Fruit fly (Drosophila melanogaster) whole organism, embryonic: ENCODE measurements around the gene endos.

Experiments used
- Atf6 ChIP-seq: fragments of 200-800 bp; sonication (Bioruptor generic); IDR thresholded peaks from 2 replicates; pipeline ENCODE4 v1.3.6; 2022; ENCODE audit warnings: missing biosample characterization, missing genetic modification characterization
- Bdp1 ChIP-seq: fragments of 200-800 bp; sonication (Bioruptor generic); optimal IDR thresholded peaks from 3 replicates; lab custom pipeline; 2016; ENCODE audit warnings: missing biosample characterization, missing genetic modification characterization
- C15 ChIP-seq: fragments of 200-800 bp; sonication (Bioruptor generic); IDR thresholded peaks from 3 replicates; pipeline ENCODE4 v1.3.6; 2022; ENCODE audit warnings: missing biosample characterization, missing genetic modification characterization
- CG10209 ChIP-seq: fragments of 200-800 bp; sonication (Bioruptor generic); optimal IDR thresholded peaks from 3 replicates; lab custom pipeline; 2017; ENCODE audit warnings: missing biosample characterization, mild to moderate bottlenecking, missing genetic modification characterization, missing genetic modification reagents
- CG10321 ChIP-seq: fragments of 200-800 bp; sonication (Bioruptor generic); IDR thresholded peaks from 2 replicates; pipeline ENCODE4 v1.3.6; 2022; ENCODE audit warnings: missing biosample characterization, missing genetic modification characterization
- CG10366 ChIP-seq: fragments of 200-800 bp; sonication (Bioruptor generic); IDR thresholded peaks from 2 replicates; pipeline ENCODE4 v1.3.6; 2022; ENCODE audit warnings: missing biosample characterization, missing genetic modification characterization
- CG11093 ChIP-seq: fragments of 200-800 bp; sonication (Bioruptor generic); IDR thresholded peaks from 3 replicates; pipeline ENCODE4 v1.3.6; 2022; ENCODE audit warnings: missing biosample characterization, missing genetic modification characterization
- CG11247 ChIP-seq: fragments of 200-800 bp; sonication (Bioruptor generic); IDR thresholded peaks from 2 replicates; pipeline ENCODE4 v1.3.6; 2022; ENCODE audit warnings: missing biosample characterization, missing genetic modification characterization
- CG14860 ChIP-seq: fragments of 200-800 bp; sonication (Bioruptor generic); IDR thresholded peaks from 3 replicates; pipeline ENCODE4 v1.3.6; 2022; ENCODE audit warnings: missing biosample characterization, missing genetic modification characterization; ENCODE audit not compliant: partially characterized antibody
- CG16863 ChIP-seq: fragments of 200-800 bp; sonication (Bioruptor generic); optimal IDR thresholded peaks from 3 replicates; lab custom pipeline; 2016; ENCODE audit warnings: missing biosample characterization, missing genetic modification characterization
- CG17359 ChIP-seq: fragments of 200-800 bp; sonication (Bioruptor generic); optimal IDR thresholded peaks from 3 replicates; lab custom pipeline; 2018; ENCODE audit warnings: missing biosample characterization, mild to moderate bottlenecking, missing genetic modification characterization, moderate library complexity
- CG17361 ChIP-seq: fragments of 200-800 bp; sonication (Bioruptor generic); IDR thresholded peaks from 3 replicates; pipeline ENCODE4 v1.3.6; 2022; ENCODE audit warnings: missing biosample characterization, missing genetic modification characterization
- CG17802 ChIP-seq: fragments of 200-800 bp; sonication (Bioruptor generic); optimal IDR thresholded peaks from 2 replicates; lab custom pipeline; 2018; ENCODE audit warnings: missing biosample characterization, mild to moderate bottlenecking, missing genetic modification characterization, moderate library complexity
- CG1832 ChIP-seq: fragments of 200-800 bp; sonication (Bioruptor generic); optimal IDR thresholded peaks from 2 replicates; lab custom pipeline; 2017; ENCODE audit warnings: missing biosample characterization, mild to moderate bottlenecking, missing genetic modification characterization, inconsistent platforms
- CG2116 ChIP-seq: fragments of 200-800 bp; sonication (Bioruptor generic); optimal IDR thresholded peaks from 3 replicates; lab custom pipeline; 2018; ENCODE audit warnings: missing biosample characterization, mild to moderate bottlenecking, missing genetic modification characterization
- CG5180 ChIP-seq: fragments of 200-800 bp; sonication (Bioruptor generic); optimal IDR thresholded peaks from 3 replicates; lab custom pipeline; 2017; ENCODE audit warnings: missing biosample characterization, missing genetic modification characterization, mild to moderate bottlenecking, moderate library complexity, missing genetic modification reagents
- CG6765 ChIP-seq: fragments of 200-800 bp; sonication (Bioruptor generic); optimal IDR thresholded peaks from 3 replicates; lab custom pipeline; 2017; ENCODE audit warnings: missing biosample characterization, mild to moderate bottlenecking, missing genetic modification characterization
- CG7786 ChIP-seq: fragments of 200-800 bp; sonication (Bioruptor generic); optimal IDR thresholded peaks from 2 replicates; lab custom pipeline; 2016; ENCODE audit warnings: missing biosample characterization, missing genetic modification characterization
- Fer1 ChIP-seq: fragments of 200-800 bp; sonication (Bioruptor generic); optimal IDR thresholded peaks from 2 replicates; lab custom pipeline; 2017; ENCODE audit warnings: missing biosample characterization, mild to moderate bottlenecking, missing genetic modification characterization
- HLH54F ChIP-seq: fragments of 200-800 bp; sonication (Bioruptor generic); optimal IDR thresholded peaks from 3 replicates; lab custom pipeline; 2016; ENCODE audit warnings: missing biosample characterization, missing genetic modification characterization
- Hmr ChIP-seq: fragments of 200-800 bp; sonication (Bioruptor generic); optimal IDR thresholded peaks from 3 replicates; lab custom pipeline; 2017; ENCODE audit warnings: mild to moderate bottlenecking, missing biosample characterization, missing genetic modification reagents, missing genetic modification characterization
- MTF-1 ChIP-seq: fragments of 200-800 bp; sonication (Bioruptor generic); optimal IDR thresholded peaks from 2 replicates; lab custom pipeline; 2018; ENCODE audit warnings: missing biosample characterization, mild to moderate bottlenecking, missing genetic modification characterization, borderline replicate concordance
- NK7.1 ChIP-seq: fragments of 200-800 bp; sonication (Bioruptor generic); optimal IDR thresholded peaks from 3 replicates; lab custom pipeline; 2016; ENCODE audit warnings: missing biosample characterization, missing genetic modification characterization
- Rfx ChIP-seq: fragments of 200-800 bp; sonication (Bioruptor generic); IDR thresholded peaks from 2 replicates; pipeline ENCODE4 v1.3.6; 2022; ENCODE audit warnings: missing biosample characterization, missing genetic modification characterization
- Spps ChIP-seq: fragments of 200-800 bp; sonication (Bioruptor generic); optimal IDR thresholded peaks from 2 replicates; lab custom pipeline; 2018; ENCODE audit warnings: missing biosample characterization, mild to moderate bottlenecking, missing genetic modification characterization
- bowl ChIP-seq: fragments of 200-800 bp; sonication (Bioruptor generic); IDR thresholded peaks from 2 replicates; pipeline ENCODE4 v1.3.6; 2022; ENCODE audit warnings: missing biosample characterization, missing genetic modification characterization
- emc ChIP-seq: fragments of 200-800 bp; sonication (Bioruptor generic); optimal IDR thresholded peaks from 2 replicates; lab custom pipeline; 2016; ENCODE audit warnings: missing biosample characterization, missing genetic modification characterization
- gcm2 ChIP-seq: fragments of 200-800 bp; sonication (Bioruptor generic); optimal IDR thresholded peaks from 2 replicates; lab custom pipeline; 2016; ENCODE audit warnings: missing biosample characterization, missing genetic modification characterization
- gfzf ChIP-seq: fragments of 200-800 bp; sonication (Bioruptor generic); optimal IDR thresholded peaks from 2 replicates; lab custom pipeline; 2016; ENCODE audit warnings: missing biosample characterization, mild to moderate bottlenecking, missing genetic modification characterization, moderate library complexity
- grau ChIP-seq: fragments of 200-800 bp; optimal IDR thresholded peaks from 3 replicates; lab custom pipeline; 2019; ENCODE audit warnings: missing biosample characterization, mild to moderate bottlenecking, missing genetic modification characterization, moderate library complexity
- grn ChIP-seq: fragments of 200-800 bp; sonication (Bioruptor generic); optimal IDR thresholded peaks from 3 replicates; lab custom pipeline; 2017; ENCODE audit warnings: missing biosample characterization, missing genetic modification characterization
- her ChIP-seq: fragments of 200-800 bp; sonication (Bioruptor generic); optimal IDR thresholded peaks from 2 replicates; lab custom pipeline; 2016; ENCODE audit warnings: missing biosample characterization, missing genetic modification characterization
- jing ChIP-seq: fragments of 200-800 bp; sonication (Bioruptor generic); optimal IDR thresholded peaks from 2 replicates; lab custom pipeline; 2018; ENCODE audit warnings: missing biosample characterization, mild to moderate bottlenecking, missing genetic modification characterization
- kni ChIP-seq: fragments of 200-800 bp; sonication (Bioruptor generic); optimal IDR thresholded peaks from 3 replicates; lab custom pipeline; 2017; ENCODE audit warnings: mild to moderate bottlenecking, missing biosample characterization, missing genetic modification reagents, missing genetic modification characterization
- mam ChIP-seq: fragments of 200-800 bp; sonication (Bioruptor generic); optimal IDR thresholded peaks from 3 replicates; lab custom pipeline; 2016; ENCODE audit warnings: missing biosample characterization, missing genetic modification characterization
- nerfin-1 ChIP-seq: fragments of 200-800 bp; sonication (Bioruptor generic); optimal IDR thresholded peaks from 3 replicates; lab custom pipeline; 2019; ENCODE audit warnings: missing biosample characterization, mild to moderate bottlenecking, missing genetic modification characterization, moderate library complexity
- nerfin-2 ChIP-seq: fragments of 200-800 bp; sonication (Bioruptor generic); IDR thresholded peaks from 2 replicates; pipeline ENCODE4 v1.3.6; 2022; ENCODE audit warnings: missing biosample characterization, missing genetic modification characterization; ENCODE audit not compliant: partially characterized antibody
- nmo ChIP-seq: fragments of 200-800 bp; sonication (Bioruptor generic); optimal IDR thresholded peaks from 2 replicates; lab custom pipeline; 2018; ENCODE audit warnings: missing biosample characterization, mild to moderate bottlenecking, missing genetic modification characterization, moderate library complexity
- p53 ChIP-seq: fragments of 200-800 bp; sonication (Bioruptor generic); optimal IDR thresholded peaks from 2 replicates; lab custom pipeline; 2016; ENCODE audit warnings: missing biosample characterization, missing genetic modification characterization
- pnt ChIP-seq: fragments of 200-800 bp; sonication (Bioruptor generic); optimal IDR thresholded peaks from 3 replicates; lab custom pipeline; 2016; ENCODE audit warnings: missing biosample characterization, missing genetic modification characterization
- ro ChIP-seq: fragments of 200-800 bp; sonication (Bioruptor generic); IDR thresholded peaks from 2 replicates; pipeline ENCODE4 v1.3.6; 2022; ENCODE audit warnings: missing biosample characterization, missing genetic modification characterization
- salm ChIP-seq: fragments of 200-800 bp; sonication (Bioruptor generic); optimal IDR thresholded peaks from 2 replicates; lab custom pipeline; 2018; ENCODE audit warnings: missing biosample characterization, mild to moderate bottlenecking, missing genetic modification characterization
- scrt ChIP-seq: fragments of 200-800 bp; sonication (Bioruptor generic); optimal IDR thresholded peaks from 2 replicates; lab custom pipeline; 2018; ENCODE audit warnings: missing biosample characterization, mild to moderate bottlenecking, missing genetic modification characterization, moderate library complexity
- shn ChIP-seq: fragments of 200-800 bp; sonication (Bioruptor generic); optimal IDR thresholded peaks from 3 replicates; lab custom pipeline; 2016; ENCODE audit warnings: missing biosample characterization, missing genetic modification characterization
- slou ChIP-seq: fragments of 200-800 bp; sonication (Bioruptor generic); optimal IDR thresholded peaks from 3 replicates; lab custom pipeline; 2016; ENCODE audit warnings: missing biosample characterization, missing genetic modification characterization
- so ChIP-seq: fragments of 200-800 bp; sonication (Bioruptor generic); IDR thresholded peaks from 3 replicates; pipeline ENCODE4 v1.3.6; 2022; ENCODE audit warnings: missing biosample characterization, missing genetic modification characterization
- tup ChIP-seq: fragments of 200-800 bp; sonication (Bioruptor generic); optimal IDR thresholded peaks from 2 replicates; lab custom pipeline; 2016; ENCODE audit warnings: missing biosample characterization, mild to moderate bottlenecking, missing genetic modification characterization, moderate library complexity
- twi ChIP-seq: fragments of 200-800 bp; optimal IDR thresholded peaks from 2 replicates; lab custom pipeline; 2019; ENCODE audit warnings: missing biosample characterization, mild to moderate bottlenecking, missing genetic modification characterization, moderate library complexity
- vvl ChIP-seq: fragments of 200-800 bp; sonication (Bioruptor generic); IDR thresholded peaks from 2 replicates; pipeline ENCODE4 v1.3.6; 2022; ENCODE audit warnings: missing biosample characterization, missing genetic modification characterization

The endos gene

DNA sequence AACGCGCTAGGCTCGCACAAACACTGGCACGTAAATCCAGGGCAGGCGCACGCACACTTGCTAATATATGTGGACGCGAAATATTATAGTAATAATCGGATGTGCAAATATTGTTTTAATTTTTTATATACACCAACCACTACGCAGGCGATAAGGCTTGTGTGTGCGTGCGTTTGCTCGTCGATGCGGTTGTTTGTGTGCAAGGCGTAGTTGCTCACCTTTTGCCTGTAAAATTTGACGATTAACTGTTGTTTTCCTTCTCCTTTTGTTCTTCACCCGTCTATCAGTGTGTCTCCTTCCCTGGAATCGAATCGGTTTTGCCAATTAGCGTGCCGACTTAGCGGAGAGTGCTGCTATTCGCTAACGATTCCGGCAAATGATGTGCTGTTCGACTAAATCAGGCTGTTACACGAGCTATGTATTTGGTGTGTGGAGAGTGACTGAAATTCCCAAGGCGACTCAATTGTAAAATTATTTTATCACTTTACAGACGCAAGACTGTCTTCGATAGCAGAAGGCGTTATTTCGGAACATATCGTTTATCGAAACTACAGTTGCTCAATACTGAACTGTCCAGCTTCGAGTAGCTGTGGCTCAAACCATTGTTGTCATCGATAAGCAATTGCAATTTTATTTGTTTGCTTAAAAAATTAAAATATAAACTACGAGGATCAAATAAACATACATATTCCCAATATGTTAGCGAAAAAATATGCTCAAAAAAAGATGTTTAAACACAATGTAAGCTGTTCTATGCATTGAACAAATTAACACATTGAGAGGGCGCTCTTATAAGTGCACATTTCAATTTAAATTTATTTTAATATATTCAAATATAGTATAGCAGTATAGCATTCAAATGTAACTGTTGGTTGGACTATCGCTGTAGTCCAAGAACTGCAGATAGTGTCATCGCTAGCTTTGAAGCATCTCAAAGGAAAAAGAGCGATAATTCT, at the start of gene endos, which contains the start of gene CG6650 (continued):
- no peak for TF ChIP-seq kni (GFP tag; lab: Kevin White, UChicago)
- no peak for TF ChIP-seq CG17359 (tag; lab: Kevin White, UChicago)
- TF ChIP-seq nerfin-2 (GFP tag; lab: Robert Waterston, UW), result peak; percentile 75
- peak; percentile 45 for TF ChIP-seq grau (tag; lab: Kevin White, UChicago)
- no peak for TF ChIP-seq CG10321 (GFP tag; lab: Robert Waterston, UW)
- 0 out of 3 replicates have a peak, but pooled peaks have one; percentile 33 for TF ChIP-seq CG11093 (GFP tag; lab: Robert Waterston, UW)
- peak; percentile 54 for TF ChIP-seq vvl
- no peak for TF ChIP-seq MTF-1 (GFP tag; lab: Kevin White, UChicago)
- TF ChIP-seq CG1832 (GFP tag; lab: Kevin White, UChicago), result no peak
- TF ChIP-seq scrt, result no peak
- TF ChIP-seq CG5180, result no peak
- TF ChIP-seq emc, result no peak
- no peak for TF ChIP-seq NK7.1 (GFP tag; lab: Kevin White, UChicago)
- peak; percentile 4 for TF ChIP-seq HLH54F (GFP tag; lab: Kevin White, UChicago)
- TF ChIP-seq twi (tag; lab: Kevin White, UChicago), result no peak
- TF ChIP-seq shn, result no peak
- TF ChIP-seq salm (tag; lab: Kevin White, UChicago), result no peak
- peak; percentile 58 for TF ChIP-seq nmo (GFP tag; lab: Kevin White, UChicago)
- TF ChIP-seq CG11247 (GFP tag; lab: Robert Waterston, UW), result 0 out of 2 replicates have a peak, but pooled peaks have one; percentile 18
- no peak for TF ChIP-seq CG7786 (GFP tag; lab: Kevin White, UChicago)
- no peak for TF ChIP-seq gcm2 (GFP tag; lab: Kevin White, UChicago)
- no peak for TF ChIP-seq so (GFP tag; lab: Robert Waterston, UW)
- no peak for TF ChIP-seq p53
- TF ChIP-seq Atf6, result no peak
- no peak; the same call in 1 of the 2 replicates for TF ChIP-seq CG10366 (GFP tag; lab: Robert Waterston, UW)
- peak; percentile 19 for TF ChIP-seq mam (GFP tag; lab: Kevin White, UChicago)
- TF ChIP-seq Spps (tag; lab: Kevin White, UChicago), result no peak
- peak; percentile 41 for TF ChIP-seq nerfin-1 (tag; lab: Kevin White, UChicago)
- TF ChIP-seq CG14860 (GFP tag; lab: Robert Waterston, UW), result peak; percentile 82
- TF ChIP-seq Hmr (GFP tag; lab: Kevin White, UChicago), result peak; percentile 23
- peak; percentile 96 for TF ChIP-seq CG2116 (GFP tag; lab: Kevin White, UChicago)
- TF ChIP-seq Rfx (GFP tag; lab: Robert Waterston, UW), result peak; percentile 47
- TF ChIP-seq Fer1, result peak; percentile 50
- no peak for TF ChIP-seq Bdp1 (GFP tag; lab: Kevin White, UChicago)
- TF ChIP-seq her (GFP tag; lab: Kevin White, UChicago), result peak; percentile 39
- TF ChIP-seq CG17361 (GFP tag; lab: Robert Waterston, UW), result peak; percentile 64; the same call in 2 of the 3 replicates
- peak; percentile 56 for TF ChIP-seq gfzf (GFP tag; lab: Kevin White, UChicago)
- TF ChIP-seq ro (GFP tag; lab: Robert Waterston, UW), result no peak
- TF ChIP-seq jing (GFP tag; lab: Kevin White, UChicago), result no peak
- no peak for TF ChIP-seq CG16863 (GFP tag; lab: Kevin White, UChicago)
- no peak for TF ChIP-seq C15 (GFP tag; lab: Robert Waterston, UW)
- TF ChIP-seq pnt (GFP tag; lab: Kevin White, UChicago), result no peak
- no peak for TF ChIP-seq CG10209 (GFP tag; lab: Kevin White, UChicago)
- TF ChIP-seq CG6765 (GFP tag; lab: Kevin White, UChicago), result no peak
- TF ChIP-seq tup, result no peak
- TF ChIP-seq slou, result no peak
- no peak for TF ChIP-seq CG17802
- no peak for TF ChIP-seq bowl (GFP tag; lab: Robert Waterston, UW)
- TF ChIP-seq grn (GFP tag; lab: Kevin White, UChicago), result peak; percentile 3
